Fruit fly (Drosophila melanogaster): Measurements from ENCODE around the gene Vps16B.

Vps16B gene

dm6 chr3R:29773833-29774324, 42.4 kb downstream of the Vps16B start (continued):
- TF ChIP-seq zf30C (GFP tag; optimal IDR thresholded peaks at IDR 0.05) (no peak), lov (optimal IDR thresholded peaks at IDR 0.05) (no peak), lov (GFP tag; IDR thresholded peaks at IDR 0.05) (no peak), CG8388 (GFP tag; optimal IDR thresholded peaks at IDR 0.05) (peak; percentile 50), cg (GFP tag; optimal IDR thresholded peaks at IDR 0.05) (no peak), Pdp1 (GFP tag; optimal IDR thresholded peaks at IDR 0.05) (peak; percentile 65 to 70), ERR (GFP tag; optimal IDR thresholded peaks at IDR 0.05) (peak; percentile 16), gsb-n (tag; optimal IDR thresholded peaks at IDR 0.05) (no peak), CG11085 (GFP tag; IDR thresholded peaks at IDR 0.05) (0 out of 2 replicates have a peak, but pooled peaks have one; percentile 28), Antp (GFP tag; optimal IDR thresholded peaks at IDR 0.05) (peak; percentile 74), CG17612 (GFP tag; IDR thresholded peaks at IDR 0.05) (0 out of 2 replicates have a peak, but pooled peaks have one; percentile 48), CG9876 (GFP tag; optimal IDR thresholded peaks at IDR 0.05) (no peak), CG15011 (GFP tag; optimal IDR thresholded peaks at IDR 0.05) (peak; percentile 55), ranshi (GFP tag; IDR thresholded peaks at IDR 0.05) (peak; percentile 67; the same call in 1 of the 2 replicates), ems (GFP tag; optimal IDR thresholded peaks at IDR 0.05) (peak; percentile 75), Dip3 (GFP tag; optimal IDR thresholded peaks at IDR 0.05) (peak; percentile 78), crol (GFP tag; IDR thresholded peaks at IDR 0.05) (no peak), PHDP (tag; optimal IDR thresholded peaks at IDR 0.05) (peak; percentile 74), so (GFP tag; IDR thresholded peaks at IDR 0.05) (peak; percentile 57; the same call in 2 of the 3 replicates), oc (tag; optimal IDR thresholded peaks at IDR 0.05) (peak; percentile 38), dmrt11E (tag; optimal IDR thresholded peaks at IDR 0.05) (peak; percentile 28), pzg (GFP tag; optimal IDR thresholded peaks at IDR 0.05) (peak; percentile 7), Tbp (GFP tag; optimal IDR thresholded peaks at IDR 0.05) (no peak), CG2678 (tag; optimal IDR thresholded peaks at IDR 0.05) (peak; percentile 84), peb (GFP tag; IDR thresholded peaks at IDR 0.05) (peak; percentile 52; the same call in 1 of the 2 replicates), sd (tag; optimal IDR thresholded peaks at IDR 0.05) (no peak), Mes4 (GFP tag; optimal IDR thresholded peaks at IDR 0.05) (peak; percentile 61), CG5245 (GFP tag; optimal IDR thresholded peaks at IDR 0.05) (peak; percentile 30), Nf-YC (tag; optimal IDR thresholded peaks at IDR 0.05) (peak; percentile 51), TFAM (GFP tag; optimal IDR thresholded peaks at IDR 0.05) (no peak), btn (GFP tag; optimal IDR thresholded peaks at IDR 0.05) (peak; percentile 23), row (GFP tag; IDR thresholded peaks at IDR 0.05) (peak; percentile 94), CG11504 (tag; optimal IDR thresholded peaks at IDR 0.05) (peak; percentile 78), CG3281 (GFP tag; optimal IDR thresholded peaks at IDR 0.05) (peak; percentile 77), CG6175 (GFP tag; IDR thresholded peaks at IDR 0.05) (peak; percentile 71; the same call in 2 of the 3 replicates), Ets65A (GFP tag) (peak; percentile 98), CG11247 (GFP tag; IDR thresholded peaks at IDR 0.05) (no peak; the same call in 1 of the 2 replicates), CkIIα-i1 (GFP tag; IDR thresholded peaks at IDR 0.05) (no peak), Hr78 (GFP tag; optimal IDR thresholded peaks at IDR 0.05) (no peak), Rx (GFP tag; IDR thresholded peaks at IDR 0.05) (peak; percentile 31; the same call in 1 of the 2 replicates), CG9609 (GFP tag; optimal IDR thresholded peaks at IDR 0.05) (peak; percentile 76), CG8089 (GFP tag; optimal IDR thresholded peaks at IDR 0.05) (peak; percentile 61), CG1792 (GFP tag; optimal IDR thresholded peaks at IDR 0.05) (peak; percentile 53), Hr51 (GFP tag; optimal IDR thresholded peaks at IDR 0.05) (peak; percentile 74 to 82), z (GFP tag; IDR thresholded peaks at IDR 0.05) (no peak), lab (GFP tag; optimal IDR thresholded peaks at IDR 0.05) (peak; percentile 72), CG13123 (GFP tag; optimal IDR thresholded peaks at IDR 0.05) (peak; percentile 44), tll (GFP tag; optimal IDR thresholded peaks at IDR 0.05) (peak in 1 of 2 experiments; percentile 8), tup (GFP tag; optimal IDR thresholded peaks at IDR 0.05) (no peak), exex (tag; optimal IDR thresholded peaks at IDR 0.05) (peak; percentile 65)

All from whole organism, embryonic.